Worm (Caenorhabditis elegans): Measurements from ENCODE around the gene F02E11.3.
"Not testable (repeated sequence)": the region's sequence is repeated elsewhere in the genome, so short reads cannot be mapped to it uniquely, and the experiment has no call there.

The F02E11.3 gene

DNA sequence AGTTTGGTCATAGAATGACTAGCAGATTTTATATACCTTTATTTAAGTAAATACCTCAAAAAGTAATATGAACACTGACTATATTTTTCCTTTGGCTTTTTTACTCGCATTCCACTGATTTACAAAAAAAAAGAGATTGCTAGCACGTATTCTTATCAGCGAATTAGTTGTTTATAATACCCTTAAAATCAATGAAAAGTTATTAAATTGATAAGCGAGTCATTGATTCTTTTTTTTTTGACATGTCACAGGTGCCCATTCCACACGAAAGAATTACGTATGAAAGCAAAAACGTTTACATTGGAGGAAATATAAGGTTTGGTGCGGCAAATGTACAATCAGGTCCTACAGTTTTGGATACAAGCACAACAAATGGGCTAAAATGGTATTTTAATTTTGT lies 20.4 kb upstream of the F02E11.3 start, which contains the start of gene btb-17:
btb-17 (plus strand) TSS at position 213 of the 400 bp plus-strand sequence.
- TF ChIP-seq tbx-8 (GFP tag; optimal IDR thresholded peaks at IDR 0.05) (no peak), ces-1 (GFP tag; optimal IDR thresholded peaks at IDR 0.05) (no peak), nhr-2 (tag; optimal IDR thresholded peaks at IDR 0.05) (no peak), elt-1 (tag; optimal IDR thresholded peaks at IDR 0.05; ENCODE audit: borderline replicate concordance, insufficient read depth) (no peak), ham-2 (GFP tag; optimal IDR thresholded peaks at IDR 0.05) (no peak), ceh-39 (tag; optimal IDR thresholded peaks at IDR 0.05) (no peak), cnd-1 (tag; optimal IDR thresholded peaks at IDR 0.05) (no peak), drap-1 (GFP tag; optimal IDR thresholded peaks at IDR 0.05) (no peak), ztf-11 (tag; optimal IDR thresholded peaks at IDR 0.05) (no peak), nhr-28 (tag; optimal IDR thresholded peaks at IDR 0.05) (no peak), sptf-1 (tag; optimal IDR thresholded peaks at IDR 0.05) (no peak)

DNA sequence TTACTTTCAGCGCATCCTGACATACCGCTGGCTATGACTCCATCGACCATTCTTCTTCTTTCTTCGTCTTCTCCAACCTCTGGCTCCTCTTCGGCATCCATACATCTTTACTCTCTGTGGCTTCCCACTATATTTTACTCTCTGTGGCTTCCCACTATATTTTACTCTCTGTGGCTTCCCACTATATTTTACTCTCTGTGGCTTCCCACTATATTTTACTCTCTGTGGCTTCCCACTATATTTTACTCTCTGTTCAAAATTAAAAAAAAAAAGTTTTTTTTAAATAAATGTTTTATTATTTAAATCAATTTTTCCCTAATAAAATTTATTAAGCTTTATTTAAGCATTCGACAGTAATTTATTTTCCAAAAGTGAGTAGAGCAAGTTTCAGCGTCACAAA lies 15.7 kb upstream of the F02E11.3 start, which contains the start of gene F39E9.14:
F39E9.14 (minus strand) TSS at position 101 of the 400 bp plus-strand sequence.
- TF ChIP-seq nhr-28 (tag; optimal IDR thresholded peaks at IDR 0.05); nhr-237 (tag; optimal IDR thresholded peaks at IDR 0.05); unc-62 (GFP tag; optimal IDR thresholded peaks at IDR 0.05): not testable (repeated sequence)

DNA sequence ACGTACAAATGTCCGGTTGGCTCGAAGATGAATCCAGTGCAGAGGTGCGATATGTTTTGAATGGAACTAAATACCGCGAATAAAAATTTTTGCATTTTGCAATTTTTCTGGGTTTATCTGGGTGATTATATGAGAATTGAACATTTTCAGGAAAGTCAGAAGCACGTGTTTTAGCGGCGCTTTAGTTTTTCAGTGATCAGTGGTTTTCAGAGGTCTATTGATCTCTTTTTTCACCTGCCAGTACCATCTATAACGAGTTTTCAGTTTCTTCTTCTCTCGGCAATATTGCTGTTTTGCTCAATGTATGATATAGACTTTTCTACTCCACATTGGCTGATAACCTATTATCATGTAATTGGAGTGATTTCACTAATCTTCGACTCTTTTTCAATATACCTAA lies 12.2 kb upstream of the F02E11.3 start, which contains the start of gene sri-63:
sri-63 (plus strand) TSS at position 301 of the 400 bp plus-strand sequence.
- TF ChIP-seq nhr-12 (tag; optimal IDR thresholded peaks at IDR 0.05), result no peak
- TF ChIP-seq ces-1 (GFP tag; optimal IDR thresholded peaks at IDR 0.05), result no peak
- TF ChIP-seq nhr-28 (tag; optimal IDR thresholded peaks at IDR 0.05), result no peak
- TF ChIP-seq unc-39 (tag; optimal IDR thresholded peaks at IDR 0.05), result no peak
- TF ChIP-seq lin-13 (tag; optimal IDR thresholded peaks at IDR 0.05), result no peak
- no peak for TF ChIP-seq mls-2 (tag; optimal IDR thresholded peaks at IDR 0.05)
- no peak for TF ChIP-seq ztf-11 (tag; optimal IDR thresholded peaks at IDR 0.05)
- TF ChIP-seq sem-2 (GFP tag; optimal IDR thresholded peaks at IDR 0.05), result no peak

DNA sequence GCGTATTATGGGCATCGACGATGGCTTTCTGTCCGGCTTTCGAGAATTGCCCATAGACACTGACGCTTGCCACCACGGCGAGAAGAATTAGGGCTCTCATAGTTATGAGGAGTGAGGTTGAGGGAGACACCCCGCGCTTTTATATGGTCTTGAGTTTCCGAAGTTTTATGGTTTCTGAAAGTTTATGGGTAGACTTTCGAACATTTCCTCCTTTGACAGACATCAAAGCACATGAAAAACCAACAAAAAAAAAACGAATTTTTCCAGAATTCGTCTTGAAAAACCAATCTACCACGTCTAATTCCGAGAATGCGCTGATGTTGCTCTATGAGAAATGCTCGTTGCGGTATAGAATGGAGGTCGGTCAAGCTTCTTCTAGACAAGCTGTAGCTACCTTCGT lies 9.7 kb upstream of the F02E11.3 start, which contains the start of gene scl-15:
scl-15 (minus strand) TSS at position 101 of the 400 bp plus-strand sequence.
- TF ChIP-seq blmp-1 (tag; optimal IDR thresholded peaks at IDR 0.05) (no peak), drap-1 (GFP tag; optimal IDR thresholded peaks at IDR 0.05) (no peak), nhr-28 (tag; optimal IDR thresholded peaks at IDR 0.05) (no peak), unc-62 (GFP tag; optimal IDR thresholded peaks at IDR 0.05) (no peak), mep-1 (tag; optimal IDR thresholded peaks at IDR 0.05) (no peak), lsy-2 (tag; optimal IDR thresholded peaks at IDR 0.05) (no peak), lin-32 (GFP tag; optimal IDR thresholded peaks at IDR 0.05) (no peak), sptf-1 (tag; optimal IDR thresholded peaks at IDR 0.05) (no peak), nhr-12 (tag; optimal IDR thresholded peaks at IDR 0.05) (no peak), cnd-1 (tag; optimal IDR thresholded peaks at IDR 0.05) (no peak), M03D4.4 (tag; optimal IDR thresholded peaks at IDR 0.05) (no peak), tbx-8 (GFP tag; optimal IDR thresholded peaks at IDR 0.05) (no peak), ces-1 (GFP tag; optimal IDR thresholded peaks at IDR 0.05) (no peak), ceh-39 (tag; optimal IDR thresholded peaks at IDR 0.05) (no peak)

DNA sequence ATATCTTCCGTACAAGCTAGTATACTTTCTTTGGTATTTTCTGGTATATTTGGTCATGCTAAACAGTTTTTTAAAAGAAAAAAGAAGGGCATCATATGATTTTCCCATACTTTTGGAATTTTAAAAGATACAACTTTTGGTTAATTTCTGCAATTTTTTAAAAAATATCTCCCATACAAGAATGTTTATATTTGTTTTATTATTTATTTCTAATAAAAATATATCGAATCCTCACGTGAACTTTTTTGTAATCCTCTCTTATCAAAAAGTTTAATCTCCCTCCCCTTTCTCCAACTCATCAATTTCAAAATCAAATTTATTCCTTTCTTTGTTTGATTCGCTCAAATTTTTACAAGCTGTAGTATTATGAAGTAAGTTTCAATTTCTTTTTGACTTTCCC lies 7.5 kb upstream of the F02E11.3 start, which contains the start of gene nep-13:
nep-13 (plus strand) TSS at position 301 of the 400 bp plus-strand sequence.
- TF ChIP-seq hlh-1 (tag; optimal IDR thresholded peaks at IDR 0.05) (no peak), mab-5 (tag; optimal IDR thresholded peaks at IDR 0.05) (no peak), ceh-39 (tag; optimal IDR thresholded peaks at IDR 0.05) (no peak), nhr-12 (tag; optimal IDR thresholded peaks at IDR 0.05) (no peak)

DNA sequence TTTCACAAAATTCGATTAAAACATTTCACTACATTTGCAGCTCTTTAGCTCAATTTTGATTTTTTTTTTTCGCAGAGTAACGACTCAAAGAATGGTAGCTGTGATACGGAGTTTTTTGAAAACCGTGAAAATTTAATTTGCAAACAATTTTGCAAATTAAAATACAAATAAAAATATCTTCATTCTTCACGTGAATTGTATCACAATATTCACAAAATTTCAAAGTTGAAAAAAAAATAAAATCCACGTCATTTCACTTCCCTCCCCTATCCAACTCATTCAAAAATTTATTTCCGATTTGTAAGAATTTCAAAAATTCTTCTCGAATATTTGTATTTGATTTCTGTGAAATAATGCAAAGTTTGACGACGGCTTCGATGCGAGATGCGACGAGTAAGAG lies 3.8 kb upstream of the F02E11.3 start, which contains the start of gene wht-4:
wht-4 (plus strand) TSS at position 301 of the 400 bp plus-strand sequence.
- TF ChIP-seq snpc-4 (tag; optimal IDR thresholded peaks at IDR 0.05), result no peak
- no peak for TF ChIP-seq nhr-2 (tag; optimal IDR thresholded peaks at IDR 0.05)
- TF ChIP-seq nhr-28 (tag; optimal IDR thresholded peaks at IDR 0.05), result no peak
- TF ChIP-seq ham-2 (GFP tag; optimal IDR thresholded peaks at IDR 0.05), result no peak
- no peak for TF ChIP-seq unc-62 (GFP tag; optimal IDR thresholded peaks at IDR 0.05)
- TF ChIP-seq bed-3 (GFP tag; optimal IDR thresholded peaks at IDR 0.05), result no peak
- no peak for TF ChIP-seq elt-3 (tag; optimal IDR thresholded peaks at IDR 0.05)
- no peak for TF ChIP-seq flh-1 (GFP tag; optimal IDR thresholded peaks at IDR 0.05)
- no peak for TF ChIP-seq mep-1 (tag; optimal IDR thresholded peaks at IDR 0.05)
- TF ChIP-seq drap-1 (GFP tag; optimal IDR thresholded peaks at IDR 0.05), result no peak
- no peak for TF ChIP-seq mls-2 (tag; optimal IDR thresholded peaks at IDR 0.05)
- TF ChIP-seq blmp-1 (tag; optimal IDR thresholded peaks at IDR 0.05), result no peak
- TF ChIP-seq lsy-2 (tag; optimal IDR thresholded peaks at IDR 0.05), result no peak
- no peak for TF ChIP-seq sem-2 (GFP tag; optimal IDR thresholded peaks at IDR 0.05)
- no peak for TF ChIP-seq ceh-83 (GFP tag; optimal IDR thresholded peaks at IDR 0.05)
- no peak for TF ChIP-seq pha-4 (tag; optimal IDR thresholded peaks at IDR 0.05)
